Worm (Caenorhabditis elegans): Measurements from ENCODE around the gene srz-101.

Gene srz-101

ce11 chrV:16671190-16671589, 23.4 kb upstream of the srz-101 start, which contains the start of gene str-61:
TSS of gene str-61 (minus strand) at chrV:16671290.
- no peak for TF ChIP-seq rnt-1 (tag; optimal IDR thresholded peaks at IDR 0.05)
- TF ChIP-seq nhr-11 (tag; optimal IDR thresholded peaks at IDR 0.05), result no peak

ce11 chrV:16672198-16672597, 22.4 kb upstream of the srz-101 start, which contains the start of gene F14F8.8:
TSS of gene F14F8.8 (minus strand) at chrV:16672298.
- no peak for TF ChIP-seq ztf-16 (tag; optimal IDR thresholded peaks at IDR 0.05)
- no peak for TF ChIP-seq ref-2 (tag; optimal IDR thresholded peaks at IDR 0.05)
- TF ChIP-seq sdc-2 (tag; optimal IDR thresholded peaks at IDR 0.05), result no peak
- TF ChIP-seq ceh-31 (tag; optimal IDR thresholded peaks at IDR 0.05), result no peak
- TF ChIP-seq F13H6.1 (tag; optimal IDR thresholded peaks at IDR 0.05), result no peak
- no peak for TF ChIP-seq hlh-8 (tag; optimal IDR thresholded peaks at IDR 0.05)
- TF ChIP-seq K02D7.2 (tag; optimal IDR thresholded peaks at IDR 0.05), result no peak

ce11 chrV:16674399-16674798, 20.2 kb upstream of the srz-101 start:
- no peak for TF ChIP-seq ceh-9 (tag; optimal IDR thresholded peaks at IDR 0.05)
- no peak for TF ChIP-seq sdc-2 (tag; optimal IDR thresholded peaks at IDR 0.05)
- TF ChIP-seq pax-1 (tag; optimal IDR thresholded peaks at IDR 0.05), result no peak
- no peak for TF ChIP-seq ahr-1 (tag; optimal IDR thresholded peaks at IDR 0.05)
- TF ChIP-seq ttx-3 (tag; optimal IDR thresholded peaks at IDR 0.05), result no peak
- no peak for TF ChIP-seq fkh-6 (tag; optimal IDR thresholded peaks at IDR 0.05)
- TF ChIP-seq sox-4 (tag; optimal IDR thresholded peaks at IDR 0.05), result no peak
- TF ChIP-seq hlh-15 (tag; optimal IDR thresholded peaks at IDR 0.05), result no peak
- no peak for TF ChIP-seq pha-4 (tag; optimal IDR thresholded peaks at IDR 0.05)
- no peak for TF ChIP-seq hlh-8 (tag; optimal IDR thresholded peaks at IDR 0.05)

- TF ChIP-seq tbx-2 (tag; optimal IDR thresholded peaks at IDR 0.05) (no peak), pax-1 (tag; optimal IDR thresholded peaks at IDR 0.05) (no peak), nhr-232 (tag; optimal IDR thresholded peaks at IDR 0.05) (no peak), unc-55 (GFP tag; optimal IDR thresholded peaks at IDR 0.05) (no peak)
Measured at ce11 chrV:16675553-16675952, 19.1 kb upstream of the srz-101 start, which contains the start of gene srz-1. TSS of gene srz-1 (plus strand) at chrV:16675853.

- TF ChIP-seq ceh-18 (tag; optimal IDR thresholded peaks at IDR 0.05), result no peak
Measured at ce11 chrV:16679237-16679636, 15.4 kb upstream of the srz-101 start, which contains the start of gene srz-103. TSS of gene srz-103 (minus strand) at chrV:16679337.

ce11 chrV:16679981-16680380, 14.7 kb upstream of the srz-101 start, which contains the start of gene srw-44:
TSS of gene srw-44 (plus strand) at chrV:16680281.
- no peak for TF ChIP-seq hlh-13 (GFP tag; optimal IDR thresholded peaks at IDR 0.05)
- TF ChIP-seq zip-5 (tag; optimal IDR thresholded peaks at IDR 0.05), result no peak
- no peak for TF ChIP-seq elt-2 (tag; optimal IDR thresholded peaks at IDR 0.05)
- no peak for TF ChIP-seq tbx-7 (tag; optimal IDR thresholded peaks at IDR 0.05)
- TF ChIP-seq pros-1 (tag; optimal IDR thresholded peaks at IDR 0.05), result no peak
- no peak for TF ChIP-seq ref-2 (tag; optimal IDR thresholded peaks at IDR 0.05)
- no peak for TF ChIP-seq C38D4.7 (GFP tag; optimal IDR thresholded peaks at IDR 0.05)
- no peak for TF ChIP-seq ceh-19 (GFP tag; optimal IDR thresholded peaks at IDR 0.05)
- TF ChIP-seq sdc-2 (tag; optimal IDR thresholded peaks at IDR 0.05), result no peak
- TF ChIP-seq mec-3 (tag; optimal IDR thresholded peaks at IDR 0.05; ENCODE audit: borderline replicate concordance), result no peak
- no peak for TF ChIP-seq ceh-14 (tag; optimal IDR thresholded peaks at IDR 0.05)
- TF ChIP-seq eyg-1 (tag; optimal IDR thresholded peaks at IDR 0.05), result no peak
- TF ChIP-seq ceh-45 (GFP tag; IDR thresholded peaks at IDR 0.05), result no peak
- TF ChIP-seq pax-1 (tag; optimal IDR thresholded peaks at IDR 0.05), result no peak
- TF ChIP-seq dmd-4 (tag; optimal IDR thresholded peaks at IDR 0.05; ENCODE audit: borderline replicate concordance), result no peak
- no peak for TF ChIP-seq nhr-232 (tag; optimal IDR thresholded peaks at IDR 0.05)
